Fruit fly (Drosophila melanogaster) Kc167 (cell line): ENCODE data around the gene CG13875.

ENCODE experiments used
- Sin3A ChIP-seq: fragments of >200 bp; optimal IDR thresholded peaks from 2 replicates; lab custom pipeline; 2018; ENCODE audit warnings: missing external identifiers
- insv ChIP-seq: fragments of >200 bp; optimal IDR thresholded peaks from 3 replicates; lab custom pipeline; 2018; ENCODE audit warnings: missing external identifiers
- psq ChIP-seq: fragments of >200 bp; optimal IDR thresholded peaks from 2 replicates; lab custom pipeline; 2017; ENCODE audit warnings: missing external identifiers

DNA sequence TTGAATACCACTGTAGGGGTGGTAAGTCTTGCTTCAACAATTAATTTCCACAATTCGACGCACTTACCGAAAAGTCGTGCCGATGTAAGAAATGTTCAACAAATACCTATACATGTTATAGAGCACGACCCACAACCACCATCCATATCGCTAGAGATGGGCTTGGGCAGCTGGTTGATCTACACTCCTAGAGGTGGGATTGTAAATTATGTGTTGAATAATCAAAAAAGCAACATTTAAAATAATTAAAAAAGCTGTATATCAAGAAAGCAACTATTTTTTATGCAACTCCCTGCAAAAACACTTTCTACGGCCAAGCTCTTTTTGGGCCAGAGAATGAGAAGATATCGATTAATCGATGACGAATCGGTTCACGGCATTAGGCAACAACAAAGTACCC, 4.5 kb downstream of the CG13875 start, which contains the start of the genes CG34140, Mkp and Mtch:
- TF ChIP-seq psq: no peak
- no peak for TF ChIP-seq Sin3A (lab: Kevin White, UChicago)
- no peak for TF ChIP-seq insv
